Worm (Caenorhabditis elegans): ENCODE results near the gene C45B11.8.

- TF ChIP-seq ztf-11 (tag; optimal IDR thresholded peaks at IDR 0.05) (no peak), dsc-1 (tag; optimal IDR thresholded peaks at IDR 0.05) (no peak), snu-23 (GFP tag; optimal IDR thresholded peaks at IDR 0.05) (no peak), nhr-90 (tag; optimal IDR thresholded peaks at IDR 0.05; ENCODE audit: poor library complexity) (no peak), snpc-4 (tag; optimal IDR thresholded peaks at IDR 0.05) (no peak), aly-2 (tag; optimal IDR thresholded peaks at IDR 0.05) (no peak), swsn-7 (tag; optimal IDR thresholded peaks at IDR 0.05) (no peak)
Observed at ce11 chrV:11041499-11041898, 926 bp downstream of the C45B11.8 start, which contains the start of gene C45B11.5.

All from whole organism, L1 larva.